Worm (Caenorhabditis elegans) whole organism, L3 larva: ENCODE data around the gene bath-10.

Source experiments
- R02D3.7 ChIP-seq: fragments of 150-350 bp; optimal IDR thresholded peaks from 2 replicates; lab custom pipeline; 2014; ENCODE audit warnings: missing biosample characterization, missing genetic modification characterization
- ZK546.5 ChIP-seq: sonication (generic microtip); optimal IDR thresholded peaks from 2 replicates; lab custom pipeline; 2017; ENCODE audit warnings: missing biosample characterization, missing genetic modification characterization
- ama-1 ChIP-seq: fragments of 150-350 bp; optimal IDR thresholded peaks from 2 replicates; lab custom pipeline; 2018
- ceh-16 ChIP-seq: sonication (generic microtip); optimal IDR thresholded peaks from 2 replicates; lab custom pipeline; 2017; ENCODE audit warnings: missing biosample characterization, missing genetic modification characterization
- ceh-28 ChIP-seq: fragments of 150-350 bp; optimal IDR thresholded peaks from 2 replicates; lab custom pipeline; 2014; ENCODE audit warnings: missing biosample characterization, missing genetic modification reagents, missing genetic modification characterization
- daf-12 ChIP-seq: fragments of 150-350 bp; optimal IDR thresholded peaks from 2 replicates; lab custom pipeline; 2014; ENCODE audit warnings: missing biosample characterization, missing genetic modification reagents, missing genetic modification characterization
- egl-27 ChIP-seq: sonication (generic microtip); optimal IDR thresholded peaks from 4 replicates; lab custom pipeline; 2017; ENCODE audit warnings: missing biosample characterization, missing genetic modification reagents, missing genetic modification characterization
- egl-5 ChIP-seq: fragments of 150-350 bp; optimal IDR thresholded peaks from 2 replicates; lab custom pipeline; 2017; ENCODE audit warnings: missing biosample characterization, missing genetic modification reagents, missing genetic modification characterization, inconsistent platforms
- elt-2 ChIP-seq: sonication (generic microtip); optimal IDR thresholded peaks from 2 replicates; lab custom pipeline; 2016; ENCODE audit warnings: missing genetic modification reagents, mild to moderate bottlenecking, missing genetic modification characterization, missing compliant biosample characterization
- elt-3 ChIP-seq, 3 experiments: fragments of 150-350 bp in 1 of 3; sonication (generic microtip) in 2 of 3; optimal IDR thresholded peaks; 2 replicates in 2 of 3; 4 replicates in 1 of 3; lab custom pipeline; 2014 to 2017; ENCODE audit warnings: missing biosample characterization in 3 of 3, missing genetic modification characterization in 3 of 3
- eor-1 ChIP-seq, 2 experiments: fragments of 150-350 bp; optimal IDR thresholded peaks; 2 replicates each; lab custom pipeline; 2014 to 2018; ENCODE audit warnings: missing biosample characterization in 2 of 2, missing genetic modification characterization in 2 of 2
- fkh-10 ChIP-seq: sonication (generic microtip); optimal IDR thresholded peaks from 2 replicates; lab custom pipeline; 2017; ENCODE audit warnings: missing biosample characterization, missing genetic modification reagents, missing genetic modification characterization
- fkh-2 ChIP-seq: fragments of 150-350 bp; optimal IDR thresholded peaks from 2 replicates; lab custom pipeline; 2014; ENCODE audit warnings: missing biosample characterization, missing genetic modification reagents, missing genetic modification characterization
- fos-1 ChIP-seq: fragments of 150-350 bp; optimal IDR thresholded peaks from 2 replicates; lab custom pipeline; 2014; ENCODE audit warnings: missing biosample characterization, missing genetic modification characterization
- hmg-11 ChIP-seq: sonication (generic microtip); optimal IDR thresholded peaks from 2 replicates; lab custom pipeline; 2016; ENCODE audit warnings: missing genetic modification characterization, missing compliant biosample characterization
- jun-1 ChIP-seq: fragments of 150-350 bp; optimal IDR thresholded peaks from 2 replicates; lab custom pipeline; 2014; ENCODE audit warnings: missing biosample characterization, missing genetic modification reagents, missing genetic modification characterization
- lin-39 ChIP-seq: fragments of 150-350 bp; optimal IDR thresholded peaks from 2 replicates; lab custom pipeline; 2018; ENCODE audit warnings: missing biosample characterization, missing genetic modification reagents, missing genetic modification characterization
- lsy-12 ChIP-seq: sonication (generic microtip); optimal IDR thresholded peaks from 2 replicates; lab custom pipeline; 2016; ENCODE audit warnings: mild to moderate bottlenecking, missing genetic modification characterization, missing compliant biosample characterization
- mml-1 ChIP-seq: fragments of 150-350 bp; sonication (generic microtip); optimal IDR thresholded peaks from 3 replicates; lab custom pipeline; 2014; ENCODE audit warnings: missing biosample characterization, missing genetic modification characterization
- nfya-1 ChIP-seq: sonication (generic microtip); optimal IDR thresholded peaks from 2 replicates; lab custom pipeline; 2017; ENCODE audit warnings: missing genetic modification characterization, mild to moderate bottlenecking, missing compliant biosample characterization, antibody characterized with exemption, moderate library complexity; ENCODE audit not compliant: insufficient read depth
- nhr-11 ChIP-seq: fragments of 150-350 bp; optimal IDR thresholded peaks from 2 replicates; lab custom pipeline; 2014; ENCODE audit warnings: missing biosample characterization, missing genetic modification characterization
- nhr-12 ChIP-seq: fragments of 150-350 bp; optimal IDR thresholded peaks from 2 replicates; lab custom pipeline; 2014; ENCODE audit warnings: missing biosample characterization, missing genetic modification characterization
- nhr-23 ChIP-seq: fragments of 150-350 bp; optimal IDR thresholded peaks from 2 replicates; lab custom pipeline; 2014; ENCODE audit warnings: missing biosample characterization, missing genetic modification reagents, missing genetic modification characterization
- nhr-237 ChIP-seq: fragments of 150-350 bp; optimal IDR thresholded peaks from 2 replicates; lab custom pipeline; 2014; ENCODE audit warnings: missing biosample characterization, missing genetic modification characterization
- nhr-25 ChIP-seq: sonication (generic microtip); optimal IDR thresholded peaks from 2 replicates; lab custom pipeline; 2017; ENCODE audit warnings: missing biosample characterization, missing genetic modification characterization
- nhr-28 ChIP-seq: fragments of 150-350 bp; optimal IDR thresholded peaks from 2 replicates; lab custom pipeline; 2014; ENCODE audit warnings: missing biosample characterization, missing genetic modification characterization
- nhr-43 ChIP-seq: sonication (generic microtip); optimal IDR thresholded peaks from 2 replicates; lab custom pipeline; 2016; ENCODE audit warnings: mild to moderate bottlenecking, missing genetic modification characterization, missing compliant biosample characterization; ENCODE audit not compliant: poor library complexity, severe bottlenecking
- nhr-76 ChIP-seq: fragments of 150-350 bp; sonication (generic microtip); optimal IDR thresholded peaks from 5 replicates; lab custom pipeline; 2014; ENCODE audit warnings: missing biosample characterization, missing genetic modification characterization
- nhr-77 ChIP-seq: fragments of 150-350 bp; optimal IDR thresholded peaks from 2 replicates; lab custom pipeline; 2014; ENCODE audit warnings: missing biosample characterization, missing genetic modification characterization
- pqm-1 ChIP-seq: fragments of 150-350 bp; optimal IDR thresholded peaks from 2 replicates; lab custom pipeline; 2017; ENCODE audit warnings: missing biosample characterization, missing genetic modification characterization, inconsistent platforms
- sea-2 ChIP-seq: fragments of 150-350 bp; sonication (generic microtip); optimal IDR thresholded peaks from 4 replicates; lab custom pipeline; 2014; ENCODE audit warnings: missing biosample characterization, missing genetic modification reagents, missing genetic modification characterization
- skn-1 ChIP-seq: fragments of 150-350 bp; optimal IDR thresholded peaks from 2 replicates; lab custom pipeline; 2014; ENCODE audit warnings: missing biosample characterization, missing genetic modification characterization
- snpc-4 ChIP-seq: fragments of 150-350 bp; optimal IDR thresholded peaks from 2 replicates; lab custom pipeline; 2014; ENCODE audit warnings: missing biosample characterization, missing genetic modification characterization
- tbx-2 ChIP-seq: sonication (generic microtip); optimal IDR thresholded peaks from 2 replicates; lab custom pipeline; 2016; ENCODE audit warnings: mild to moderate bottlenecking, missing genetic modification characterization, missing compliant biosample characterization
- unc-39 ChIP-seq: sonication (generic microtip); optimal IDR thresholded peaks from 4 replicates; lab custom pipeline; 2017; ENCODE audit warnings: missing biosample characterization, missing genetic modification characterization
- unc-62 ChIP-seq: fragments of 150-350 bp; sonication (generic microtip); optimal IDR thresholded peaks from 4 replicates; lab custom pipeline; 2014; ENCODE audit warnings: missing biosample characterization, missing genetic modification reagents, missing genetic modification characterization
- ztf-4 ChIP-seq: fragments of 150-350 bp; optimal IDR thresholded peaks from 2 replicates; lab custom pipeline; 2014; ENCODE audit warnings: missing biosample characterization, missing genetic modification characterization

bath-10 gene

ce11 chrII:3371010-3371409 lies 3.9 kb upstream of the bath-10 start, which contains the start of gene bath-23:
bath-23 (plus strand) TSS chrII:3371310.
- TF ChIP-seq mml-1 (tag; lab: Kevin White, UChicago) (no peak), nhr-12 (tag; lab: Kevin White, UChicago) (no peak), ama-1 (no peak), elt-2 (tag; lab: Kevin White, UChicago) (no peak), jun-1 (no peak), nhr-28 (no peak), fos-1 (tag; lab: Kevin White, UChicago) (no peak), nhr-43 (no peak), fkh-2 (tag; lab: Kevin White, UChicago) (no peak)

ce11 chrII:3373875-3374274 lies 1.0 kb upstream of the bath-10 start:
- TF ChIP-seq nhr-23 (tag; lab: Kevin White, UChicago) (no peak), ceh-28 (tag; lab: Kevin White, UChicago) (peak; percentile 6), sea-2 (GFP tag; lab: Kevin White, UChicago) (peak; percentile 7)

ce11 chrII:3375302-3375701 lies 423 bp downstream of the bath-10 start:
- TF ChIP-seq pqm-1 (tag; lab: Kevin White, UChicago) (no peak), elt-2 (tag; lab: Kevin White, UChicago) (no peak), R02D3.7 (tag; lab: Kevin White, UChicago) (no peak), ceh-16 (tag; lab: Kevin White, UChicago) (no peak), nhr-12 (tag; lab: Kevin White, UChicago) (no peak), elt-3 (tag; optimal IDR thresholded peaks at IDR 0.05; lab: Kevin White, UChicago) (no peak), tbx-2 (tag; lab: Kevin White, UChicago) (no peak), fkh-10 (GFP tag; lab: Kevin White, UChicago) (no peak), egl-5 (no peak), daf-12 (tag; lab: Kevin White, UChicago) (no peak), fos-1 (tag; lab: Kevin White, UChicago) (no peak), skn-1 (tag; lab: Kevin White, UChicago) (no peak), nhr-11 (tag; lab: Kevin White, UChicago) (no peak), nhr-77 (tag; lab: Kevin White, UChicago) (no peak), snpc-4 (tag; lab: Kevin White, UChicago) (no peak), nhr-237 (tag; lab: Kevin White, UChicago) (no peak), nhr-25 (tag; lab: Kevin White, UChicago) (no peak)

ce11 chrII:3376789-3377188 lies 1.9 kb downstream of the bath-10 start, which contains the start of gene bath-9:
bath-9 (plus strand) TSS chrII:3377089.
- TF ChIP-seq nfya-1 (no peak), R02D3.7 (tag; lab: Kevin White, UChicago) (no peak), nhr-76 (tag; lab: Kevin White, UChicago) (no peak), fkh-10 (GFP tag; lab: Kevin White, UChicago) (no peak), lsy-12 (no peak), ZK546.5 (no peak), nhr-25 (tag; lab: Kevin White, UChicago) (no peak), skn-1 (tag; lab: Kevin White, UChicago) (no peak), egl-5 (no peak), fos-1 (tag; lab: Kevin White, UChicago) (no peak), daf-12 (tag; lab: Kevin White, UChicago) (no peak), tbx-2 (tag; lab: Kevin White, UChicago) (no peak), eor-1 (tag; optimal IDR thresholded peaks at IDR 0.05; lab: Kevin White, UChicago) (no peak)

ce11 chrII:3378275-3378674 lies 3.4 kb downstream of the bath-10 start, which contains the start of gene Y49F6C.2:
Y49F6C.2 (plus strand) TSS chrII:3378575.
- TF ChIP-seq ceh-28 (tag; lab: Kevin White, UChicago) = no peak
- TF ChIP-seq nhr-28 = no peak
- TF ChIP-seq unc-39 (tag; lab: Kevin White, UChicago) = no peak
- no peak for TF ChIP-seq unc-62 (GFP tag; lab: Kevin White, UChicago)
- TF ChIP-seq ztf-4 (tag; lab: Kevin White, UChicago) = no peak
- no peak for TF ChIP-seq egl-27 (tag; lab: Kevin White, UChicago)
- TF ChIP-seq elt-3 (tag; optimal IDR thresholded peaks at IDR 0.05; lab: Kevin White, UChicago) = no peak
- no peak for TF ChIP-seq nhr-25 (tag; lab: Kevin White, UChicago)
- no peak for TF ChIP-seq lin-39
- no peak for TF ChIP-seq nhr-76 (tag; lab: Kevin White, UChicago)
- TF ChIP-seq nhr-237 (tag; lab: Kevin White, UChicago) = no peak
- TF ChIP-seq R02D3.7 (tag; lab: Kevin White, UChicago) = no peak
- TF ChIP-seq sea-2 (GFP tag; lab: Kevin White, UChicago) = no peak
- no peak for TF ChIP-seq pqm-1 (tag; lab: Kevin White, UChicago)
- TF ChIP-seq hmg-11 (tag; lab: Kevin White, UChicago) = no peak
- no peak for TF ChIP-seq fos-1 (tag; lab: Kevin White, UChicago)
- no peak for TF ChIP-seq fkh-10 (GFP tag; lab: Kevin White, UChicago)
